Fruit fly (Drosophila melanogaster) whole organism, embryonic: Measurements from ENCODE around the gene klg.
A peak's percentile ranks its signal among the peaks of the same experiment; 100 is the strongest.

ENCODE experiments used
- Blimp-1 ChIP-seq: fragments of 200-800 bp; sonication (Bioruptor generic); optimal IDR thresholded peaks from 3 replicates; lab custom pipeline; 2018; ENCODE audit warnings: missing biosample characterization, missing genetic modification characterization, mild to moderate bottlenecking, moderate library complexity, missing genetic modification reagents
- CG10431 ChIP-seq: fragments of 200-800 bp; sonication (Bioruptor generic); optimal IDR thresholded peaks from 3 replicates; lab custom pipeline; 2018; ENCODE audit warnings: missing biosample characterization, mild to moderate bottlenecking, missing genetic modification characterization
- CG11504 ChIP-seq: fragments of 200-800 bp; sonication (Bioruptor generic); optimal IDR thresholded peaks from 3 replicates; lab custom pipeline; 2019; ENCODE audit warnings: missing biosample characterization, mild to moderate bottlenecking, missing genetic modification characterization, moderate library complexity
- CG11723 ChIP-seq: fragments of 200-800 bp; sonication (Bioruptor generic); optimal IDR thresholded peaks from 2 replicates; lab custom pipeline; 2017; ENCODE audit warnings: missing biosample characterization, mild to moderate bottlenecking, missing genetic modification characterization
- CG17359 ChIP-seq: fragments of 200-800 bp; sonication (Bioruptor generic); optimal IDR thresholded peaks from 3 replicates; lab custom pipeline; 2018; ENCODE audit warnings: missing biosample characterization, mild to moderate bottlenecking, missing genetic modification characterization, moderate library complexity
- CG17385 ChIP-seq: fragments of 200-800 bp; sonication (Bioruptor generic); optimal IDR thresholded peaks from 3 replicates; lab custom pipeline; 2018; ENCODE audit warnings: missing biosample characterization, mild to moderate bottlenecking, missing genetic modification characterization
- CG2678 ChIP-seq: fragments of 200-800 bp; sonication (Bioruptor generic); optimal IDR thresholded peaks from 3 replicates; lab custom pipeline; 2019; ENCODE audit warnings: missing biosample characterization, mild to moderate bottlenecking, missing genetic modification characterization, moderate library complexity
- CG34224 ChIP-seq: fragments of 200-800 bp; sonication (Bioruptor generic); IDR thresholded peaks from 3 replicates; pipeline ENCODE4 v1.3.6; 2022; ENCODE audit warnings: missing biosample characterization, missing genetic modification characterization; ENCODE audit not compliant: partially characterized antibody
- CG4328 ChIP-seq: fragments of 200-800 bp; sonication (Bioruptor generic); optimal IDR thresholded peaks from 3 replicates; lab custom pipeline; 2017; ENCODE audit warnings: missing biosample characterization, missing genetic modification reagents, missing genetic modification characterization
- CG8478 ChIP-seq: fragments of >200 bp; optimal IDR thresholded peaks from 2 replicates; lab custom pipeline; 2018
- Dip2 ChIP-seq: fragments of 200-800 bp; sonication (Bioruptor generic); IDR thresholded peaks from 2 replicates; pipeline ENCODE4 v1.3.6; 2022; ENCODE audit warnings: missing biosample characterization, missing genetic modification characterization
- Dip3 ChIP-seq: fragments of 200-800 bp; sonication (Bioruptor generic); optimal IDR thresholded peaks from 3 replicates; lab custom pipeline; 2016; ENCODE audit warnings: missing biosample characterization, missing genetic modification characterization
- Doc2 ChIP-seq: fragments of 200-800 bp; sonication (Bioruptor generic); IDR thresholded peaks from 2 replicates; pipeline ENCODE4 v1.3.6; 2022; ENCODE audit warnings: missing biosample characterization, missing genetic modification characterization
- Drgx ChIP-seq: fragments of 200-800 bp; sonication (Bioruptor generic); IDR thresholded peaks from 2 replicates; pipeline ENCODE4 v1.3.6; 2022; ENCODE audit warnings: missing biosample characterization, missing genetic modification characterization
- Fer2 ChIP-seq: fragments of 200-800 bp; sonication (Bioruptor generic); optimal IDR thresholded peaks from 2 replicates; lab custom pipeline; 2018; ENCODE audit warnings: missing biosample characterization, mild to moderate bottlenecking, missing genetic modification characterization, moderate library complexity
- GATAe ChIP-seq: fragments of 200-800 bp; sonication (Bioruptor generic); conservative IDR thresholded peaks from 2 replicates; pipeline ENCODE4 v1.3.6; 2022; ENCODE audit warnings: missing biosample characterization, missing genetic modification characterization
- HHEX ChIP-seq: fragments of 200-800 bp; sonication (Bioruptor generic); optimal IDR thresholded peaks from 3 replicates; lab custom pipeline; 2017; ENCODE audit warnings: missing biosample characterization, mild to moderate bottlenecking, missing genetic modification characterization, missing genetic modification reagents
- Hey ChIP-seq: fragments of 200-800 bp; sonication (Bioruptor generic); optimal IDR thresholded peaks from 3 replicates; lab custom pipeline; 2018; ENCODE audit warnings: missing biosample characterization, mild to moderate bottlenecking, missing genetic modification characterization
- NFAT ChIP-seq: fragments of 200-800 bp; sonication (Bioruptor generic); IDR thresholded peaks from 2 replicates; pipeline ENCODE4 v1.3.6; 2022; ENCODE audit warnings: missing biosample characterization, missing genetic modification characterization
- Six4 ChIP-seq: fragments of 200-800 bp; sonication (Bioruptor generic); optimal IDR thresholded peaks from 2 replicates; lab custom pipeline; 2016; ENCODE audit warnings: missing biosample characterization, missing genetic modification characterization
- Sox100B ChIP-seq: fragments of 200-800 bp; sonication (Bioruptor generic); optimal IDR thresholded peaks from 3 replicates; lab custom pipeline; 2018; ENCODE audit warnings: missing biosample characterization, mild to moderate bottlenecking, missing genetic modification characterization
- Stat92E ChIP-seq, 3 experiments: fragments of >200 bp in 2 of 3; fragments of 200-800 bp in 1 of 3; sonication (Bioruptor generic) in 1 of 3; optimal IDR thresholded peaks; 2 replicates each; lab custom pipeline; 2017 to 2019; ENCODE audit warnings: missing biosample characterization in 3 of 3, missing genetic modification characterization in 3 of 3, mild to moderate bottlenecking in 1 of 3, moderate library complexity in 1 of 3
- abd-A ChIP-seq: fragments of 200-800 bp; sonication (Bioruptor generic); optimal IDR thresholded peaks from 3 replicates; lab custom pipeline; 2019; ENCODE audit warnings: missing biosample characterization, mild to moderate bottlenecking, missing genetic modification characterization, moderate library complexity
- ci ChIP-seq: fragments of 200-800 bp; sonication (Bioruptor generic); IDR thresholded peaks from 3 replicates; pipeline ENCODE4 v1.3.6; 2022; ENCODE audit warnings: missing biosample characterization, missing genetic modification characterization
- hkb ChIP-seq, 2 experiments: fragments of 200-800 bp in 1 of 2; fragments of >200 bp in 1 of 2; sonication (Bioruptor generic) in 1 of 2; IDR thresholded peaks in 1 of 2; optimal IDR thresholded peaks in 1 of 2; 2 replicates each; pipeline versions ENCODE4 v1.3.6 to Lab custom; 2017 to 2022; ENCODE audit warnings: missing biosample characterization in 1 of 2, missing genetic modification characterization in 1 of 2
- kni ChIP-seq: fragments of 200-800 bp; sonication (Bioruptor generic); optimal IDR thresholded peaks from 3 replicates; lab custom pipeline; 2017; ENCODE audit warnings: mild to moderate bottlenecking, missing biosample characterization, missing genetic modification reagents, missing genetic modification characterization
- mirr ChIP-seq: fragments of 200-800 bp; sonication (Bioruptor generic); optimal IDR thresholded peaks from 3 replicates; lab custom pipeline; 2018; ENCODE audit warnings: missing biosample characterization, mild to moderate bottlenecking, missing genetic modification characterization
- oc ChIP-seq: fragments of 200-800 bp; sonication (Bioruptor generic); optimal IDR thresholded peaks from 2 replicates; lab custom pipeline; 2018; ENCODE audit warnings: missing biosample characterization, mild to moderate bottlenecking, missing genetic modification characterization, moderate library complexity
- otp ChIP-seq: fragments of 200-800 bp; sonication (Bioruptor generic); IDR thresholded peaks from 3 replicates; pipeline ENCODE4, ENCODE4 v1.3.6; 2022; ENCODE audit warnings: missing biosample characterization, missing genetic modification characterization
- pros ChIP-seq: fragments of 200-800 bp; sonication (Bioruptor generic); optimal IDR thresholded peaks from 3 replicates; lab custom pipeline; 2019; ENCODE audit warnings: missing biosample characterization, mild to moderate bottlenecking, missing genetic modification characterization, moderate library complexity
- ranshi ChIP-seq: fragments of 200-800 bp; sonication (Bioruptor generic); IDR thresholded peaks from 2 replicates; pipeline ENCODE4 v1.3.6; 2022; ENCODE audit warnings: missing biosample characterization, missing genetic modification characterization
- seq ChIP-seq: fragments of 200-800 bp; sonication (Bioruptor generic); IDR thresholded peaks from 2 replicates; pipeline ENCODE4 v1.3.6; 2022; ENCODE audit warnings: missing biosample characterization, missing genetic modification characterization
- sisA ChIP-seq: fragments of 200-800 bp; sonication (Bioruptor generic); IDR thresholded peaks from 2 replicates; pipeline ENCODE4 v1.3.6; 2022; ENCODE audit warnings: missing biosample characterization, missing genetic modification characterization
- slbo ChIP-seq: fragments of 200-800 bp; sonication (Bioruptor generic); IDR thresholded peaks from 2 replicates; pipeline ENCODE4 v1.3.6; 2022; ENCODE audit warnings: missing biosample characterization, missing genetic modification characterization
- slou ChIP-seq: fragments of 200-800 bp; sonication (Bioruptor generic); optimal IDR thresholded peaks from 3 replicates; lab custom pipeline; 2016; ENCODE audit warnings: missing biosample characterization, missing genetic modification characterization
- tll ChIP-seq, 2 experiments: fragments of 200-800 bp in 1 of 2; fragments of >200 bp in 1 of 2; sonication (Bioruptor generic) in 1 of 2; optimal IDR thresholded peaks; 2 replicates each; lab custom pipeline; 2017 to 2019; ENCODE audit warnings: missing biosample characterization in 2 of 2, missing genetic modification characterization in 2 of 2, mild to moderate bottlenecking in 1 of 2, moderate library complexity in 1 of 2

The klg gene

DNA sequence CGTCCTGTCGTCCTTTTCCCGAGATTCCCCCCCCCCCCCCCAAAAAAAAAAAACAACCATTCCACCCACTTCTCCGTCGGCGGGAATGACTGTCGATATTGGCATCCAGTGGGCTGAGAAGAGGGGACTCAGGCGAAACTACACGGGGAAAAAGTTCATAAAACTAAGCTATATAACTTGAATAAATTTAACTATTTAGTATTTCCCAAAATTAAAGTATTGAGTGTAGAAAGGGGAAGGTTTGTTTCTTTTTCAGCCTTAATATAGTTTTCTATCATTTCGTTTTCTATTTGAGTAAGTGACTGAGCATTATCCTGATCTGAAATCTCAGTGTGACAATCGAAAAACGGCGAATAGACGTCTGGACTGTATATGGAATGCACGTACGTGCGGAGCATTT is 7.4 kb upstream of the klg start (continued):
- no peak for TF ChIP-seq Dip3 (GFP tag; lab: Kevin White, UChicago)
- TF ChIP-seq Doc2 (GFP tag; lab: Robert Waterston, UW) = no peak
- no peak for TF ChIP-seq HHEX (GFP tag; lab: Kevin White, UChicago)
- TF ChIP-seq hkb (optimal IDR thresholded peaks at IDR 0.05; lab: Kevin White, UChicago) = no peak
- TF ChIP-seq hkb (GFP tag; IDR thresholded peaks at IDR 0.05; lab: Robert Waterston, UW) = no peak
- TF ChIP-seq ranshi = no peak
- no peak for TF ChIP-seq slou (GFP tag; lab: Kevin White, UChicago)
- TF ChIP-seq mirr = no peak
- no peak for TF ChIP-seq CG4328
- TF ChIP-seq GATAe (GFP tag; lab: Robert Waterston, UW) = no peak
- TF ChIP-seq Blimp-1 = peak; percentile 3
- TF ChIP-seq Sox100B (GFP tag; lab: Kevin White, UChicago) = no peak
- TF ChIP-seq CG11723 (GFP tag; lab: Kevin White, UChicago) = no peak
- TF ChIP-seq CG17385 (GFP tag; lab: Kevin White, UChicago) = no peak
- TF ChIP-seq ci = 0 out of 3 replicates have a peak, but pooled peaks have one; percentile 11
- TF ChIP-seq Dip2 (GFP tag; lab: Robert Waterston, UW) = no peak
- TF ChIP-seq Stat92E (GFP tag; optimal IDR thresholded peaks at IDR 0.05; lab: Kevin White, UChicago) = no peak
- TF ChIP-seq CG11504 (tag; lab: Kevin White, UChicago) = peak; percentile 40
- peak; percentile 39 for TF ChIP-seq CG2678 (tag; lab: Kevin White, UChicago)
- TF ChIP-seq Hey (tag; lab: Kevin White, UChicago) = no peak
- no peak for TF ChIP-seq NFAT
- peak; percentile 8 for TF ChIP-seq CG17359 (tag; lab: Kevin White, UChicago)
- no peak for TF ChIP-seq Fer2
- TF ChIP-seq, all 482 proteins: peak for 18

- TF ChIP-seq pros (GFP tag; lab: Kevin White, UChicago) = peak; percentile 72
- TF ChIP-seq sisA (GFP tag; lab: Robert Waterston, UW) = 0 out of 2 replicates have a peak, but pooled peaks have one; percentile 17
- peak; percentile 8 for TF ChIP-seq CG11504 (tag; lab: Kevin White, UChicago)
- peak; percentile 90 for TF ChIP-seq oc (tag; lab: Kevin White, UChicago)
- no peak for TF ChIP-seq kni (GFP tag; lab: Kevin White, UChicago)
- TF ChIP-seq Six4 (GFP tag; lab: Kevin White, UChicago) = no peak
- TF ChIP-seq tll (GFP tag; optimal IDR thresholded peaks at IDR 0.05; lab: Kevin White, UChicago) = peak in 1 of 2 experiments; percentile 45
- TF ChIP-seq CG8478 (lab: Kevin White, UChicago) = no peak
- TF ChIP-seq abd-A (tag; lab: Kevin White, UChicago) = peak; percentile 1
- TF ChIP-seq seq (GFP tag; lab: Robert Waterston, UW) = peak; percentile 11; the same call in 1 of the 2 replicates
- TF ChIP-seq CG34224 (GFP tag; lab: Robert Waterston, UW) = no peak
Observed at dm6 chr3R:22895335-22895734, 3.7 kb upstream of the klg start.

DNA sequence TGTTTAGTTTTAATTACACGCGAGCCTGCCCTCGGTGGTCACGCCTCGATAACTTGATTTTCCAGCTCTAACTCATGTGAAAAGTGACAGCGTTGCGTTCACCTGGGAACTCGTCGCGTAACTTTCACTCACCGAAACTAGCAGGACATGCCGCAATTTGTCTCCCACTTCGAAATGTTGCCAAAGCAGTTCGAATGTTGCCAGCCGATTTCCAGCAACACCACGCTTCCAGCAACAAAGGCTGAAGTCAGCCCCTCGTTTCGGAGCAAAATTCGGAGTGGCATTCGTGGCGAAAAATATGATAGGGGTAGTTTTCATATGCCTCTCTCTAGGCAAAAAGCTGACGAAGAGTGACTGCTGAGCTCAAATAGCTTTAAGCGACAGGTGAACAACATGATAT is 777 bp upstream of the klg start:
- no peak for TF ChIP-seq CG10431 (GFP tag; lab: Kevin White, UChicago)
- TF ChIP-seq CG11504 (tag; lab: Kevin White, UChicago) = peak; percentile 97

DNA sequence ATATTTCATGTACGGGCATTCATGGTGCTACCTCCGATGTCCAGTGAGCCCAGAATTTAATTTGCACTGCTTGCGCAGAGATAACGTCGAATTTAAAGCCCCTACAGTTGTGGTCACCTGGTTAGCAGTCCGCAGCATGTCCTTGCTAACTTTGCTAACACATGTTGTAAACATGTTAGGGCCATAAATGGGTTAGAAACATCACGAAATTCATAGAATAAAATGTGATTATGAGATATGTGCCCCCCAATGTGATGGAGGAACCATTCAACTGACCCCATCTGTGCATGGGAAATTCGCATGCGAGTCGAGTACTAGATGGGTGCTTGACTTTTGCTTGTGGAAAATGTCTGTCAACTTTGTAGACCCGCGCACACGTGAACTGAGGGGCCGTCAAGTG is 12.0 kb downstream of the klg start:
- TF ChIP-seq otp (GFP tag; lab: Robert Waterston, UW) (no peak), Drgx (peak; percentile 35; the same call in 1 of the 2 replicates), slbo (GFP tag; lab: Robert Waterston, UW) (0 out of 2 replicates have a peak, but pooled peaks have one; percentile 5)
